Fruit fly (Drosophila melanogaster) whole organism, wandering third instar larva: ENCODE measurements around the gene amos.
A peak's percentile ranks its signal among the peaks of the same experiment; 100 is the strongest.

Experiments
- Abd-B ChIP-seq: fragments of >200 bp; optimal IDR thresholded peaks from 2 replicates; lab custom pipeline; 2017; ENCODE audit warnings: missing biosample characterization, missing genetic modification characterization
- CG32264 ChIP-seq: fragments of 200-800 bp; sonication (Bioruptor generic); optimal IDR thresholded peaks from 2 replicates; lab custom pipeline; 2016; ENCODE audit warnings: missing biosample characterization, missing genetic modification characterization
- CG9705 ChIP-seq: fragments of 200-800 bp; sonication (Bioruptor generic); optimal IDR thresholded peaks from 2 replicates; lab custom pipeline; 2018; ENCODE audit warnings: missing biosample characterization, mild to moderate bottlenecking, missing genetic modification characterization
- CrebA ChIP-seq: fragments of 200-800 bp; sonication (Bioruptor generic); optimal IDR thresholded peaks from 2 replicates; lab custom pipeline; 2016; ENCODE audit warnings: missing biosample characterization, mild to moderate bottlenecking, missing genetic modification characterization, borderline replicate concordance
- GATAd ChIP-seq: sonication (Bioruptor generic); optimal IDR thresholded peaks from 2 replicates; lab custom pipeline; 2016; ENCODE audit warnings: missing biosample characterization, missing genetic modification characterization
- HLH106 ChIP-seq: fragments of 200-800 bp; optimal IDR thresholded peaks from 3 replicates; lab custom pipeline; 2019; ENCODE audit warnings: missing biosample characterization, mild to moderate bottlenecking, missing genetic modification characterization, moderate library complexity
- Hnf4 ChIP-seq: fragments of 200-800 bp; sonication (Bioruptor generic); optimal IDR thresholded peaks from 2 replicates; lab custom pipeline; 2016; ENCODE audit warnings: missing biosample characterization, mild to moderate bottlenecking, missing genetic modification characterization
- Hr78 ChIP-seq: fragments of >200 bp; optimal IDR thresholded peaks from 2 replicates; lab custom pipeline; 2017; ENCODE audit warnings: missing biosample characterization, missing genetic modification characterization
- Hr83 ChIP-seq: fragments of 200-300 bp; sonication (Bioruptor generic); optimal IDR thresholded peaks from 2 replicates; lab custom pipeline; 2016; ENCODE audit warnings: missing biosample characterization, mild to moderate bottlenecking, missing genetic modification characterization, moderate library complexity; ENCODE audit not compliant: poor library complexity, severe bottlenecking
- Jra ChIP-seq: sonication (Bioruptor generic); optimal IDR thresholded peaks from 2 replicates; lab custom pipeline; 2016; ENCODE audit warnings: missing biosample characterization, missing genetic modification characterization
- Mio ChIP-seq: sonication (Bioruptor generic); optimal IDR thresholded peaks from 2 replicates; lab custom pipeline; 2016; ENCODE audit warnings: missing biosample characterization, missing genetic modification characterization
- Myc ChIP-seq: fragments of >200 bp; optimal IDR thresholded peaks from 2 replicates; lab custom pipeline; 2017
- OdsH ChIP-seq: fragments of 200-800 bp; sonication (Bioruptor generic); optimal IDR thresholded peaks from 2 replicates; lab custom pipeline; 2016; ENCODE audit warnings: missing biosample characterization, mild to moderate bottlenecking, missing genetic modification characterization
- Rel ChIP-seq, 2 experiments: fragments of 200-800 bp; sonication (Bioruptor generic) in 1 of 2; optimal IDR thresholded peaks; 2 replicates in 1 of 2; 3 replicates in 1 of 2; lab custom pipeline; 2016 to 2019; ENCODE audit warnings: mild to moderate bottlenecking in 2 of 2, missing biosample characterization in 2 of 2, missing genetic modification characterization in 2 of 2, moderate library complexity in 1 of 2
- Sp1 ChIP-seq: fragments of 200-800 bp; sonication (Bioruptor generic); optimal IDR thresholded peaks from 3 replicates; lab custom pipeline; 2019; ENCODE audit warnings: missing biosample characterization, mild to moderate bottlenecking, missing genetic modification characterization, moderate library complexity
- Vsx2 ChIP-seq: fragments of 200-300, 225-300 bp; sonication (Bioruptor generic); optimal IDR thresholded peaks from 2 replicates; lab custom pipeline; 2018; ENCODE audit warnings: missing biosample characterization, missing genetic modification characterization; ENCODE audit not compliant: partially characterized antibody
- br ChIP-seq: fragments of 200-800 bp; sonication (Bioruptor generic); optimal IDR thresholded peaks from 2 replicates; lab custom pipeline; 2016; ENCODE audit warnings: missing biosample characterization, missing genetic modification characterization
- brk ChIP-seq: fragments of 200-800 bp; sonication (Bioruptor generic); optimal IDR thresholded peaks from 2 replicates; lab custom pipeline; 2016; ENCODE audit warnings: missing biosample characterization, mild to moderate bottlenecking, missing genetic modification characterization
- dl ChIP-seq, 2 experiments: fragments of 175-275, 200-275 bp in 1 of 2; fragments of 200-275 bp in 1 of 2; sonication (Bioruptor generic); optimal IDR thresholded peaks; lab custom pipeline; 2018; ENCODE audit warnings: mild to moderate bottlenecking in 2 of 2, missing biosample characterization in 2 of 2, missing genetic modification characterization in 2 of 2, moderate library complexity in 2 of 2; ENCODE audit not compliant: partially characterized antibody in 2 of 2, insufficient read depth in 1 of 2
- dmrt93B ChIP-seq: fragments of 200-800 bp; sonication (Bioruptor generic); optimal IDR thresholded peaks from 2 replicates; lab custom pipeline; 2018; ENCODE audit warnings: missing biosample characterization, mild to moderate bottlenecking, missing genetic modification characterization
- dsf ChIP-seq: sonication (Bioruptor generic); optimal IDR thresholded peaks from 2 replicates; lab custom pipeline; 2016; ENCODE audit warnings: missing biosample characterization, missing genetic modification characterization, borderline replicate concordance
- ey ChIP-seq: fragments of 200-800 bp; sonication (Bioruptor generic); optimal IDR thresholded peaks from 2 replicates; lab custom pipeline; 2016; ENCODE audit warnings: missing biosample characterization, missing genetic modification characterization
- foxo ChIP-seq, 2 experiments: fragments of 200-800 bp; sonication (Bioruptor generic); optimal IDR thresholded peaks; 2 replicates in 1 of 2; 3 replicates in 1 of 2; lab custom pipeline; 2016 to 2017; ENCODE audit warnings: missing biosample characterization in 2 of 2, missing genetic modification characterization in 2 of 2
- fru ChIP-seq: fragments of 200-800 bp; sonication (Bioruptor generic); optimal IDR thresholded peaks from 3 replicates; lab custom pipeline; 2016; ENCODE audit warnings: missing biosample characterization, mild to moderate bottlenecking, missing genetic modification characterization
- h ChIP-seq: fragments of 200-800 bp; sonication (Bioruptor generic); optimal IDR thresholded peaks from 3 replicates; lab custom pipeline; 2016; ENCODE audit warnings: missing biosample characterization, mild to moderate bottlenecking, missing genetic modification characterization
- jim ChIP-seq: fragments of 175-275, 200-325 bp; sonication (Bioruptor generic); optimal IDR thresholded peaks from 2 replicates; lab custom pipeline; 2016; ENCODE audit warnings: missing biosample characterization, mild to moderate bottlenecking, missing genetic modification characterization
- lola ChIP-seq: fragments of >200 bp; optimal IDR thresholded peaks from 2 replicates; lab custom pipeline; 2017; ENCODE audit warnings: missing biosample characterization, missing genetic modification characterization
- pan ChIP-seq: fragments of >200 bp; optimal IDR thresholded peaks from 2 replicates; lab custom pipeline; 2017
- psq ChIP-seq: fragments of 200-800 bp; sonication (Bioruptor generic); optimal IDR thresholded peaks from 3 replicates; lab custom pipeline; 2017; ENCODE audit warnings: missing biosample characterization, mild to moderate bottlenecking, missing genetic modification characterization, moderate library complexity
- rgr ChIP-seq: fragments of 200-800 bp; sonication (Bioruptor generic); optimal IDR thresholded peaks from 3 replicates; lab custom pipeline; 2016; ENCODE audit warnings: missing biosample characterization, mild to moderate bottlenecking, missing genetic modification characterization
- sage ChIP-seq: fragments of 200-800 bp; sonication (Bioruptor generic); optimal IDR thresholded peaks from 2 replicates; lab custom pipeline; 2016; ENCODE audit warnings: missing biosample characterization, mild to moderate bottlenecking, missing genetic modification characterization
- sv ChIP-seq: fragments of 200-800 bp; sonication (Bioruptor generic); optimal IDR thresholded peaks from 3 replicates; lab custom pipeline; 2016; ENCODE audit warnings: missing biosample characterization, missing genetic modification characterization
- tai ChIP-seq: sonication (Bioruptor generic); optimal IDR thresholded peaks from 2 replicates; lab custom pipeline; 2016; ENCODE audit warnings: missing biosample characterization, missing genetic modification characterization
- usp ChIP-seq: fragments of >200 bp; optimal IDR thresholded peaks from 2 replicates; lab custom pipeline; 2017; ENCODE audit warnings: missing biosample characterization, missing genetic modification characterization
- woc ChIP-seq: sonication (Bioruptor generic); optimal IDR thresholded peaks from 2 replicates; lab custom pipeline; 2016; ENCODE audit warnings: missing biosample characterization, mild to moderate bottlenecking, missing genetic modification characterization

amos gene

DNA sequence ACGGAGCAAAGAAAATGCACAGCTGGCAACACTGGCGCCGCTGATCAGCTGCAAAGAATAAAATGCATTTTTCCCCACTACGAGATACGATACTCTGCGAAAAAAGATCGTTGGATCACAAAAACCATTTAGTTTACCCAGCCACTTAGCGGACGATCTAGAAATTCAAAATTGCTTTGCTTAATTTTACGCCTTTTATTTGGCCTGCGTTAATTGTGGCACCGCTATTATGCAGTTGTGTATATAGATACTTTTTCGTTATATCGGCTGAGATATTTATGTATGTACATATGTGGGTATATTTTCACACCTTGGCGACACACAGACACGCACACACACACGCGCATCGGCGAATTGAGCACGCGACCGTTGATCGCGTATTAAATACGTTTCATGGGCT is 34.1 kb downstream of the amos start:
- TF ChIP-seq ey (GFP tag; lab: Kevin White, UChicago), result no peak
- TF ChIP-seq sv (GFP tag; lab: Kevin White, UChicago), result no peak
- peak; percentile 74 for TF ChIP-seq lola

dm6 chr2L:18561522-18562119 is 35.1 kb downstream of the amos start:
- TF ChIP-seq h (peak; percentile 10), rgr (GFP tag; lab: Kevin White, UChicago) (peak; percentile 4), sage (no peak), Rel (GFP tag; optimal IDR thresholded peaks at IDR 0.05; lab: Kevin White, UChicago) (no peak), Rel (tag; optimal IDR thresholded peaks at IDR 0.05; lab: Kevin White, UChicago) (peak; percentile 69), Hr83 (GFP tag; lab: Kevin White, UChicago) (peak; percentile 48), Hr78 (no peak), Sp1 (GFP tag; lab: Kevin White, UChicago) (peak; percentile 24), br (GFP tag; lab: Kevin White, UChicago) (no peak), Myc (lab: Kevin White, UChicago) (no peak), HLH106 (peak; percentile 20), psq (GFP tag; lab: Kevin White, UChicago) (peak; percentile 62), usp (GFP tag; lab: Kevin White, UChicago) (no peak), foxo (GFP tag; optimal IDR thresholded peaks at IDR 0.05; lab: Kevin White, UChicago) (peak in 1 of 2 experiments; percentile 14)

- TF ChIP-seq dl (GFP tag; optimal IDR thresholded peaks at IDR 0.05; lab: Kevin White, UChicago; ENCODE audit: insufficient read depth in 1 of 2, partially characterized antibody in 2 of 2), result no peak
- no peak for TF ChIP-seq pan
- TF ChIP-seq Sp1 (GFP tag; lab: Kevin White, UChicago), result no peak
- no peak for TF ChIP-seq jim (GFP tag; lab: Kevin White, UChicago)
- TF ChIP-seq br (GFP tag; lab: Kevin White, UChicago), result peak; percentile 24
- no peak for TF ChIP-seq Hr78
- no peak for TF ChIP-seq woc (GFP tag; lab: Kevin White, UChicago)
- no peak for TF ChIP-seq CG9705 (GFP tag; lab: Kevin White, UChicago)
- no peak for TF ChIP-seq Hnf4 (GFP tag; lab: Kevin White, UChicago)
- TF ChIP-seq psq (GFP tag; lab: Kevin White, UChicago), result no peak
- no peak for TF ChIP-seq Rel (GFP tag; optimal IDR thresholded peaks at IDR 0.05; lab: Kevin White, UChicago)
- TF ChIP-seq Rel (tag; optimal IDR thresholded peaks at IDR 0.05; lab: Kevin White, UChicago), result peak; percentile 60
- TF ChIP-seq Jra, result no peak
- no peak for TF ChIP-seq dsf (GFP tag; lab: Kevin White, UChicago)
- TF ChIP-seq foxo (GFP tag; optimal IDR thresholded peaks at IDR 0.05; lab: Kevin White, UChicago), result no peak
- no peak for TF ChIP-seq usp (GFP tag; lab: Kevin White, UChicago)
- TF ChIP-seq Myc (lab: Kevin White, UChicago), result no peak
- no peak for TF ChIP-seq CG32264 (GFP tag; lab: Kevin White, UChicago)
- TF ChIP-seq Mio (GFP tag; lab: Kevin White, UChicago), result no peak
- no peak for TF ChIP-seq CrebA
- peak; percentile 76 for TF ChIP-seq h
- TF ChIP-seq Hr83 (GFP tag; lab: Kevin White, UChicago), result no peak
- no peak for TF ChIP-seq sv (GFP tag; lab: Kevin White, UChicago)
- TF ChIP-seq lola, result no peak
- no peak for TF ChIP-seq brk
- no peak for TF ChIP-seq GATAd (GFP tag; lab: Kevin White, UChicago)
These were observed 35.7 kb downstream of the amos start for dm6 chr2L:18561018-18561417.

DNA sequence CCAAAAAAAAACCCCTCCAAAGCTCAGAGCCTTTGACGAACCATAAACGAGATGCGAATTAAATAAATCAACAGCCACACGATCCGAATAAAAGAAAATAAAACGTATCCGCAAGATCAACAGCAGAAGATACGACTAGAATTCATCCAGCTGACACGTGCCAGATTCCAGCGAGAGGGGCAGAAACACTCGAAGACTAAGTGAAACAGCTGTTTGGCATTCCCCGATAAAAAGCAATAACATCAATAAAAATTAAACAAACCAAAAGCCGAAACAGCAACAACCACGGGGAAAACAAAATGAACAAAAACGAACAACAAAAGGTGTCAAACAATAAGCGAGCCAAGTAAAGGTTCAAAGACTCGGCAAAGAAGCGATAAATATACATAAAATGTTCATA is 37.6 kb downstream of the amos start:
- no peak for TF ChIP-seq Rel (GFP tag; optimal IDR thresholded peaks at IDR 0.05; lab: Kevin White, UChicago)
- peak; percentile 54 for TF ChIP-seq Rel (tag; optimal IDR thresholded peaks at IDR 0.05; lab: Kevin White, UChicago)
- no peak for TF ChIP-seq br (GFP tag; lab: Kevin White, UChicago)
- TF ChIP-seq Hr83 (GFP tag; lab: Kevin White, UChicago), result peak; percentile 25
- no peak for TF ChIP-seq Vsx2 (GFP tag; lab: Kevin White, UChicago)
- TF ChIP-seq Hnf4 (GFP tag; lab: Kevin White, UChicago), result peak; percentile 26
- no peak for TF ChIP-seq tai (GFP tag; lab: Kevin White, UChicago)
- TF ChIP-seq sv (GFP tag; lab: Kevin White, UChicago), result no peak
- TF ChIP-seq CrebA, result peak; percentile 54
- TF ChIP-seq dl (GFP tag; optimal IDR thresholded peaks at IDR 0.05; lab: Kevin White, UChicago; ENCODE audit: insufficient read depth in 1 of 2, partially characterized antibody in 2 of 2), result no peak
- TF ChIP-seq Mio (GFP tag; lab: Kevin White, UChicago), result no peak
- TF ChIP-seq foxo (GFP tag; optimal IDR thresholded peaks at IDR 0.05; lab: Kevin White, UChicago), result peak in 1 of 2 experiments; percentile 28
- peak; percentile 28 for TF ChIP-seq psq (GFP tag; lab: Kevin White, UChicago)
- no peak for TF ChIP-seq usp (GFP tag; lab: Kevin White, UChicago)
- TF ChIP-seq jim (GFP tag; lab: Kevin White, UChicago), result no peak
- no peak for TF ChIP-seq dsf (GFP tag; lab: Kevin White, UChicago)
- no peak for TF ChIP-seq woc (GFP tag; lab: Kevin White, UChicago)
- TF ChIP-seq Jra, result no peak
- TF ChIP-seq pan, result no peak
- TF ChIP-seq lola, result no peak
- TF ChIP-seq Sp1 (GFP tag; lab: Kevin White, UChicago), result peak; percentile 19
- peak; percentile 20 for TF ChIP-seq CG9705 (GFP tag; lab: Kevin White, UChicago)
- TF ChIP-seq OdsH (GFP tag; lab: Kevin White, UChicago), result peak; percentile 41
- TF ChIP-seq h, result peak; percentile 78
- TF ChIP-seq Hr78, result no peak
- peak; percentile 12 for TF ChIP-seq GATAd (GFP tag; lab: Kevin White, UChicago)
- TF ChIP-seq fru (GFP tag; lab: Kevin White, UChicago), result no peak
- no peak for TF ChIP-seq Abd-B
- TF ChIP-seq brk, result no peak
- TF ChIP-seq dmrt93B, result no peak
- TF ChIP-seq sage, result no peak
- no peak for TF ChIP-seq HLH106
- TF ChIP-seq Myc (lab: Kevin White, UChicago), result no peak
- no peak for TF ChIP-seq CG32264 (GFP tag; lab: Kevin White, UChicago)
- TF ChIP-seq rgr (GFP tag; lab: Kevin White, UChicago), result peak; percentile 19
- TF ChIP-seq, all 38 proteins: peak for 12
